Fruit fly (Drosophila melanogaster): Measurements from ENCODE around the gene CG2310.

The CG2310 gene

DNA sequence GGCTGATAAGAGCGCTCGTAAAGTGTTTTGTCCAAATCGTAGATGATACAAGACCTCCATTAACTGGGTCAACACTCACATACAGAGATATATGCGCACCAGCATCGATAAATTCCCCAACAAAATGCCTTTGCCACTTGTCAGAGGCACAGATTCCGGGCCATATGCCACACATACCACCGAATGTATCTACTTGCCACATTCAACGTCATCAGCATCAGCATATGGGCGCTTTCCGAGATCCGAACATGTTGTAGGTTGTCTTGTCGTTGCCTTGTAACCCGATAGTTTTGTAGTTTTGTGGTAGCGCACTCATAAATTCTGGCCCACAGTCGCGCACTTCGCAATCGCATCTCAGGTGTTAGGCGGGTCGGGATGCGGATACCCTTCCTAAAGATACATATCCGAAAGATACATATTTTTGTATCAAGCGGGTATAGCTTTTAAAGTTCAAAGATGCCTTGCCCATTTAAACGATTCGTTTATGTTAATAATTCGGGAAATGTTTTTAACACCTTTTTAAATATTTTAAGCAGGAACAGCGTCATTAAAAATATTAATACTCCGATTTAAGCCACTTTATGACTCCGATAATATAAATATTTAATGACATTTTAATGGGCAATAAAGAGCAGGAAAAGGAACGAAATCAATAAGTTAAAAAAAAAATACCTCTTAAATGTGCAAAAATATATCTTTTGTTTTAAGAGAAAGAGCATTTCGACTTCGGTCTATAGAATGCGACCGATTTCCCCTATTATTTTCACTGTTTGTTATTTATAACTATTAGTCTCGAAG, 30.9 kb upstream of the CG2310 start:
- TF ChIP-seq klu (GFP tag; IDR thresholded peaks at IDR 0.05) = no peak
- no peak for TF ChIP-seq CG7745 (tag; optimal IDR thresholded peaks at IDR 0.05)
- peak; percentile 38 for TF ChIP-seq dmrt11E (tag; optimal IDR thresholded peaks at IDR 0.05)
- no peak for TF ChIP-seq CG15696 (tag; optimal IDR thresholded peaks at IDR 0.05)
- no peak for TF ChIP-seq CG11504 (tag; optimal IDR thresholded peaks at IDR 0.05)
- TF ChIP-seq Dref (GFP tag; IDR thresholded peaks at IDR 0.05) = no peak
- TF ChIP-seq CG2712 (tag; optimal IDR thresholded peaks at IDR 0.05) = peak; percentile 39
- no peak for TF ChIP-seq vfl (GFP tag; optimal IDR thresholded peaks at IDR 0.05)
- peak; percentile 10 for TF ChIP-seq Abd-B (GFP tag; optimal IDR thresholded peaks at IDR 0.05)
- no peak for TF ChIP-seq CG42726 (GFP tag; IDR thresholded peaks at IDR 0.05; ENCODE audit: partially characterized antibody)
- TF ChIP-seq her (GFP tag; optimal IDR thresholded peaks at IDR 0.05) = no peak
- TF ChIP-seq ara (GFP tag; IDR thresholded peaks at IDR 0.05) = no peak
- TF ChIP-seq tll (GFP tag; optimal IDR thresholded peaks at IDR 0.05) = no peak
- TF ChIP-seq CG13296 (GFP tag; optimal IDR thresholded peaks at IDR 0.05) = no peak
- TF ChIP-seq dmrt99B (tag; optimal IDR thresholded peaks at IDR 0.05) = peak; percentile 46
- TF ChIP-seq CG9609 (GFP tag; optimal IDR thresholded peaks at IDR 0.05) = no peak
- no peak for TF ChIP-seq btn (GFP tag; optimal IDR thresholded peaks at IDR 0.05)
- TF ChIP-seq NFAT (GFP tag; IDR thresholded peaks at IDR 0.05) = no peak
- TF ChIP-seq cg (GFP tag; optimal IDR thresholded peaks at IDR 0.05) = peak; percentile 38
- no peak for TF ChIP-seq CG10565 (GFP tag; optimal IDR thresholded peaks at IDR 0.05)
- no peak for TF ChIP-seq ems (GFP tag; optimal IDR thresholded peaks at IDR 0.05)
- no peak for TF ChIP-seq Hr39 (optimal IDR thresholded peaks at IDR 0.05)
- TF ChIP-seq sima (GFP tag; optimal IDR thresholded peaks at IDR 0.05) = no peak
- TF ChIP-seq CG11560 (tag; IDR thresholded peaks at IDR 0.05) = no peak
- no peak for TF ChIP-seq CG13424 (tag; optimal IDR thresholded peaks at IDR 0.05)
- peak; percentile 7 for TF ChIP-seq Xbp1 (GFP tag; optimal IDR thresholded peaks at IDR 0.05)
- peak; percentile 47 for TF ChIP-seq CG18262 (tag; optimal IDR thresholded peaks at IDR 0.05)
- peak; percentile 19 for TF ChIP-seq CG7556 (GFP tag; optimal IDR thresholded peaks at IDR 0.05)
- TF ChIP-seq trem (tag; optimal IDR thresholded peaks at IDR 0.05) = no peak
- TF ChIP-seq grn (GFP tag; optimal IDR thresholded peaks at IDR 0.05) = no peak
- TF ChIP-seq Blimp-1 (GFP tag; optimal IDR thresholded peaks at IDR 0.05) = peak; percentile 12
- TF ChIP-seq sc (optimal IDR thresholded peaks at IDR 0.05) = no peak
- no peak for TF ChIP-seq sc (GFP tag; optimal IDR thresholded peaks at IDR 0.05)
- TF ChIP-seq CG12391 (tag; optimal IDR thresholded peaks at IDR 0.05) = peak; percentile 8
- no peak for TF ChIP-seq Sry-δ (GFP tag; optimal IDR thresholded peaks at IDR 0.05)
- peak; percentile 95 for TF ChIP-seq D19A (tag; optimal IDR thresholded peaks at IDR 0.05)
- TF ChIP-seq Neu2 (GFP tag; optimal IDR thresholded peaks at IDR 0.05; ENCODE audit: borderline replicate concordance) = no peak
- no peak for TF ChIP-seq Tbp (GFP tag; optimal IDR thresholded peaks at IDR 0.05)
- peak; percentile 24 for TF ChIP-seq tio (GFP tag; optimal IDR thresholded peaks at IDR 0.05)
- TF ChIP-seq Hmr (GFP tag; optimal IDR thresholded peaks at IDR 0.05) = no peak
- 0 out of 2 replicates have a peak, but pooled peaks have one; percentile 19 for TF ChIP-seq chm (GFP tag; IDR thresholded peaks at IDR 0.05)
- no peak for TF ChIP-seq CG11398 (GFP tag; optimal IDR thresholded peaks at IDR 0.05)
- no peak for TF ChIP-seq Rx (GFP tag; IDR thresholded peaks at IDR 0.05)
- no peak for TF ChIP-seq CG11456 (GFP tag; IDR thresholded peaks at IDR 0.05)
- TF ChIP-seq Six4 (GFP tag; optimal IDR thresholded peaks at IDR 0.05) = no peak
- peak in 1 of 3 experiments; percentile 20 for TF ChIP-seq lola (GFP tag; optimal IDR thresholded peaks at IDR 0.05)
- TF ChIP-seq run (tag; optimal IDR thresholded peaks at IDR 0.05) = no peak
- TF ChIP-seq ind (GFP tag; optimal IDR thresholded peaks at IDR 0.05) = no peak
- peak; percentile 43 for TF ChIP-seq phol (tag; optimal IDR thresholded peaks at IDR 0.05)
- TF ChIP-seq CG31441 (GFP tag; IDR thresholded peaks at IDR 0.05) = peak; percentile 41; the same call in 1 of the 2 replicates
